Fruit fly (Drosophila melanogaster) whole organism, embryonic: ENCODE results near the gene Eip63E.

ENCODE experiments used
- ATbp ChIP-seq: fragments of 200-800 bp; sonication (Bioruptor generic); optimal IDR thresholded peaks from 2 replicates; lab custom pipeline; 2017; ENCODE audit warnings: missing biosample characterization, mild to moderate bottlenecking, missing genetic modification characterization, missing genetic modification reagents
- Ada2b ChIP-seq: fragments of 200-800 bp; sonication (Bioruptor generic); IDR thresholded peaks from 2 replicates; pipeline ENCODE4 v1.3.6; 2022; ENCODE audit warnings: missing biosample characterization, missing genetic modification characterization
- Atf6 ChIP-seq: fragments of 200-800 bp; sonication (Bioruptor generic); IDR thresholded peaks from 2 replicates; pipeline ENCODE4 v1.3.6; 2022; ENCODE audit warnings: missing biosample characterization, missing genetic modification characterization
- Bdp1 ChIP-seq: fragments of 200-800 bp; sonication (Bioruptor generic); optimal IDR thresholded peaks from 3 replicates; lab custom pipeline; 2016; ENCODE audit warnings: missing biosample characterization, missing genetic modification characterization
- CG10147 ChIP-seq: fragments of 200-800 bp; sonication (Bioruptor generic); optimal IDR thresholded peaks from 2 replicates; lab custom pipeline; 2019; ENCODE audit warnings: missing biosample characterization, mild to moderate bottlenecking, missing genetic modification characterization, moderate library complexity
- CG14014 ChIP-seq: fragments of 200-800 bp; sonication (Bioruptor generic); IDR thresholded peaks from 2 replicates; pipeline ENCODE4 v1.3.6; 2022; ENCODE audit warnings: missing biosample characterization, missing genetic modification characterization
- CG1603 ChIP-seq: fragments of 200-800 bp; sonication (Bioruptor generic); optimal IDR thresholded peaks from 2 replicates; lab custom pipeline; 2019; ENCODE audit warnings: missing biosample characterization, mild to moderate bottlenecking, missing genetic modification characterization, moderate library complexity
- CG2889 ChIP-seq: fragments of 200-800 bp; sonication (Bioruptor generic); IDR thresholded peaks from 3 replicates; pipeline ENCODE4 v1.3.6; 2022; ENCODE audit warnings: missing biosample characterization, missing genetic modification characterization
- CG30403 ChIP-seq: fragments of 200-800 bp; sonication (Bioruptor generic); optimal IDR thresholded peaks from 3 replicates; lab custom pipeline; 2016; ENCODE audit warnings: missing biosample characterization, missing genetic modification characterization
- CG31365 ChIP-seq: fragments of 200-800 bp; sonication (Bioruptor generic); optimal IDR thresholded peaks from 2 replicates; lab custom pipeline; 2018; ENCODE audit warnings: missing biosample characterization, mild to moderate bottlenecking, missing genetic modification characterization
- CG31441 ChIP-seq: fragments of 200-800 bp; sonication (Bioruptor generic); IDR thresholded peaks from 2 replicates; pipeline ENCODE4 v1.3.6; 2022; ENCODE audit warnings: missing biosample characterization, missing genetic modification characterization
- CG3847 ChIP-seq: fragments of 200-800 bp; sonication (Bioruptor generic); IDR thresholded peaks from 2 replicates; pipeline ENCODE4 v1.3.6; 2022; ENCODE audit warnings: missing biosample characterization, missing genetic modification characterization
- CG43689 ChIP-seq: fragments of 200-800 bp; sonication (Bioruptor generic); IDR thresholded peaks from 2 replicates; pipeline ENCODE4 v1.3.6; 2022; ENCODE audit warnings: missing biosample characterization, missing genetic modification characterization
- CG4404 ChIP-seq: fragments of 200-800 bp; sonication (Bioruptor generic); IDR thresholded peaks from 2 replicates; pipeline ENCODE4 v1.3.6; 2022; ENCODE audit warnings: missing biosample characterization, missing genetic modification characterization
- CG5180 ChIP-seq: fragments of 200-800 bp; sonication (Bioruptor generic); optimal IDR thresholded peaks from 3 replicates; lab custom pipeline; 2017; ENCODE audit warnings: missing biosample characterization, missing genetic modification characterization, mild to moderate bottlenecking, moderate library complexity, missing genetic modification reagents
- CG7357 ChIP-seq: fragments of 200-800 bp; sonication (Bioruptor generic); IDR thresholded peaks from 3 replicates; pipeline ENCODE4 v1.3.6; 2022; ENCODE audit warnings: missing biosample characterization, missing genetic modification characterization
- CG7987 ChIP-seq: fragments of 200-800 bp; sonication (Bioruptor generic); optimal IDR thresholded peaks from 2 replicates; lab custom pipeline; 2018; ENCODE audit warnings: missing biosample characterization, mild to moderate bottlenecking, missing genetic modification characterization, moderate library complexity
- CHES-1-like ChIP-seq: fragments of 200-800 bp; sonication (Bioruptor generic); optimal IDR thresholded peaks from 2 replicates; lab custom pipeline; 2016; ENCODE audit warnings: missing biosample characterization, missing genetic modification characterization
- Chrac-16 ChIP-seq: fragments of 200-800 bp; sonication (Bioruptor generic); optimal IDR thresholded peaks from 3 replicates; lab custom pipeline; 2016; ENCODE audit warnings: missing biosample characterization, missing genetic modification characterization
- CkIIα-i1 ChIP-seq: fragments of 200-800 bp; sonication (Bioruptor generic); IDR thresholded peaks from 2 replicates; pipeline ENCODE4 v1.3.6; 2022; ENCODE audit warnings: missing biosample characterization, missing genetic modification characterization
- CoRest ChIP-seq: fragments of 200-800 bp; sonication (Bioruptor generic); optimal IDR thresholded peaks from 3 replicates; lab custom pipeline; 2018; ENCODE audit warnings: missing biosample characterization, mild to moderate bottlenecking, missing genetic modification characterization, moderate library complexity
- Dbx ChIP-seq: fragments of 200-800 bp; sonication (Bioruptor generic); IDR thresholded peaks from 3 replicates; pipeline ENCODE4 v1.3.6; 2022; ENCODE audit warnings: missing biosample characterization, missing genetic modification characterization
- Gsc ChIP-seq: fragments of 200-800 bp; sonication (Bioruptor generic); IDR thresholded peaks from 2 replicates; pipeline ENCODE4 v1.3.6; 2022; ENCODE audit warnings: missing biosample characterization, missing genetic modification characterization
- Hand ChIP-seq: fragments of 200-800 bp; sonication (Bioruptor generic); optimal IDR thresholded peaks from 2 replicates; lab custom pipeline; 2017; ENCODE audit warnings: mild to moderate bottlenecking, missing biosample characterization, missing genetic modification reagents, missing genetic modification characterization
- Hmr ChIP-seq: fragments of 200-800 bp; sonication (Bioruptor generic); optimal IDR thresholded peaks from 3 replicates; lab custom pipeline; 2017; ENCODE audit warnings: mild to moderate bottlenecking, missing biosample characterization, missing genetic modification reagents, missing genetic modification characterization
- Hr39 ChIP-seq: fragments of >200 bp; optimal IDR thresholded peaks from 2 replicates; lab custom pipeline; 2017
- Mes4 ChIP-seq: fragments of 200-800 bp; sonication (Bioruptor generic); optimal IDR thresholded peaks from 2 replicates; lab custom pipeline; 2016; ENCODE audit warnings: missing biosample characterization, missing genetic modification characterization
- NC2α ChIP-seq: fragments of 200-800 bp; sonication (Bioruptor generic); optimal IDR thresholded peaks from 2 replicates; lab custom pipeline; 2016; ENCODE audit warnings: missing biosample characterization, missing genetic modification characterization
- Nf-YB ChIP-seq: fragments of 200-800 bp; sonication (Bioruptor generic); optimal IDR thresholded peaks from 3 replicates; lab custom pipeline; 2019; ENCODE audit warnings: missing biosample characterization, mild to moderate bottlenecking, missing genetic modification characterization, moderate library complexity
- Tbp ChIP-seq: fragments of >200 bp; optimal IDR thresholded peaks from 2 replicates; lab custom pipeline; 2018; ENCODE audit warnings: missing biosample characterization, missing genetic modification characterization
- YL-1 ChIP-seq: fragments of 200-800 bp; sonication (Bioruptor generic); optimal IDR thresholded peaks from 3 replicates; lab custom pipeline; 2017; ENCODE audit warnings: missing biosample characterization, mild to moderate bottlenecking, missing genetic modification characterization
- ase ChIP-seq: fragments of 200-800 bp; sonication (Bioruptor generic); IDR thresholded peaks from 3 replicates; pipeline ENCODE4 v1.3.6; 2022; ENCODE audit warnings: missing biosample characterization, missing genetic modification characterization
- ash1 ChIP-seq: fragments of 200-800 bp; sonication (Bioruptor generic); optimal IDR thresholded peaks from 2 replicates; lab custom pipeline; 2018; ENCODE audit warnings: missing biosample characterization, mild to moderate bottlenecking, missing genetic modification characterization
- bigmax ChIP-seq: fragments of 200-800 bp; sonication (Bioruptor generic); optimal IDR thresholded peaks from 2 replicates; lab custom pipeline; 2018; ENCODE audit warnings: missing biosample characterization, mild to moderate bottlenecking, missing genetic modification characterization
- dm ChIP-seq: fragments of 200-800 bp; sonication (Bioruptor generic); optimal IDR thresholded peaks from 3 replicates; lab custom pipeline; 2016; ENCODE audit warnings: missing biosample characterization, missing genetic modification characterization
- emc ChIP-seq: fragments of 200-800 bp; sonication (Bioruptor generic); optimal IDR thresholded peaks from 2 replicates; lab custom pipeline; 2016; ENCODE audit warnings: missing biosample characterization, missing genetic modification characterization
- exex ChIP-seq: fragments of 200-800 bp; sonication (Bioruptor generic); optimal IDR thresholded peaks from 4 replicates; lab custom pipeline; 2018; ENCODE audit warnings: missing biosample characterization, mild to moderate bottlenecking, missing genetic modification characterization, moderate library complexity
- gem ChIP-seq: fragments of 200-800 bp; sonication (Bioruptor generic); optimal IDR thresholded peaks from 2 replicates; lab custom pipeline; 2019; ENCODE audit warnings: missing biosample characterization, mild to moderate bottlenecking, missing genetic modification characterization, moderate library complexity
- kay ChIP-seq: fragments of 200-800 bp; sonication (Bioruptor generic); optimal IDR thresholded peaks from 2 replicates; lab custom pipeline; 2016; ENCODE audit warnings: missing biosample characterization, missing genetic modification characterization
- lilli ChIP-seq: fragments of 200-800 bp; sonication (Bioruptor generic); optimal IDR thresholded peaks from 3 replicates; lab custom pipeline; 2016; ENCODE audit warnings: missing biosample characterization, missing genetic modification characterization
- nerfin-2 ChIP-seq: fragments of 200-800 bp; sonication (Bioruptor generic); IDR thresholded peaks from 2 replicates; pipeline ENCODE4 v1.3.6; 2022; ENCODE audit warnings: missing biosample characterization, missing genetic modification characterization; ENCODE audit not compliant: partially characterized antibody
- pfk ChIP-seq: fragments of 200-800 bp; sonication (Bioruptor generic); optimal IDR thresholded peaks from 2 replicates; lab custom pipeline; 2018; ENCODE audit warnings: missing biosample characterization, mild to moderate bottlenecking, missing genetic modification characterization, moderate library complexity
- sc ChIP-seq, 3 experiments: fragments of >200 bp in 2 of 3; fragments of 200-800 bp in 1 of 3; sonication (Bioruptor generic) in 1 of 3; optimal IDR thresholded peaks; 2 replicates in 2 of 3; 3 replicates in 1 of 3; lab custom pipeline; 2017; ENCODE audit warnings: mild to moderate bottlenecking in 1 of 3, missing biosample characterization in 1 of 3, missing genetic modification characterization in 1 of 3, missing genetic modification reagents in 1 of 3
- scrt ChIP-seq: fragments of 200-800 bp; sonication (Bioruptor generic); optimal IDR thresholded peaks from 2 replicates; lab custom pipeline; 2018; ENCODE audit warnings: missing biosample characterization, mild to moderate bottlenecking, missing genetic modification characterization, moderate library complexity
- stwl ChIP-seq: fragments of 200-800 bp; sonication (Bioruptor generic); optimal IDR thresholded peaks from 3 replicates; lab custom pipeline; 2018; ENCODE audit warnings: missing biosample characterization, mild to moderate bottlenecking, missing genetic modification characterization, moderate library complexity
- tap ChIP-seq: fragments of 200-800 bp; optimal IDR thresholded peaks from 3 replicates; lab custom pipeline; 2019; ENCODE audit warnings: missing biosample characterization, mild to moderate bottlenecking, missing genetic modification characterization, moderate library complexity
- tup ChIP-seq: fragments of 200-800 bp; sonication (Bioruptor generic); optimal IDR thresholded peaks from 2 replicates; lab custom pipeline; 2016; ENCODE audit warnings: missing biosample characterization, mild to moderate bottlenecking, missing genetic modification characterization, moderate library complexity
- vfl ChIP-seq: fragments of 200-800 bp; sonication (Bioruptor generic); optimal IDR thresholded peaks from 2 replicates; lab custom pipeline; 2016; ENCODE audit warnings: missing biosample characterization, missing genetic modification characterization
- wdn ChIP-seq: fragments of 200-800 bp; sonication (Bioruptor generic); IDR thresholded peaks from 2 replicates; pipeline ENCODE4 v1.3.6; 2022; ENCODE audit warnings: missing biosample characterization, missing genetic modification characterization
- yki ChIP-seq: fragments of >200 bp; optimal IDR thresholded peaks from 3 replicates; lab custom pipeline; 2018
- zen2 ChIP-seq: fragments of 200-800 bp; sonication (Bioruptor generic); IDR thresholded peaks from 3 replicates; pipeline ENCODE4 v1.3.6; 2022; ENCODE audit warnings: missing biosample characterization, missing genetic modification characterization; ENCODE audit not compliant: partially characterized antibody
- zf30C ChIP-seq: fragments of 200-800 bp; sonication (Bioruptor generic); optimal IDR thresholded peaks from 3 replicates; lab custom pipeline; 2018; ENCODE audit warnings: missing biosample characterization, mild to moderate bottlenecking, missing genetic modification characterization

Eip63E gene

DNA sequence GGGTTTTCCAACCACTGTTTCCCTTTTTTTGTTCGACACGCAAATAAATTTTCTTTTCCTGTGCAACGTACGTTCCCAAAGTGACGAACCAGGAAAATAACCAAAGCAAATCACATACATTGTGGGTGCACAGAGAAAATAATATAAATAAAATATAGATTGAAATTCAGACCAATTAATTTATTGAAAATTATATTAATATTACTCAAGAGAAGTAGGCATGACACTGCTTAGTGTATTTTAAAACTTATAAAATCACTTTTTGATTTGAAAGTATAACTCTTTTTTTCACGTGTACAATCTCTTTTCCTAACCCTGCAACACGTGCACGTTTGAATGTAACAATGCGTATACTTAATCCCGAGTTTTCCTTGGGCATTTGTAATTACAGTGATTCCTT lies 19.0 kb upstream of the Eip63E start (continued):
- TF ChIP-seq tup (GFP tag; lab: Kevin White, UChicago) (no peak), zen2 (no peak), CG2889 (GFP tag; lab: Robert Waterston, UW) (no peak), CG43689 (GFP tag; lab: Robert Waterston, UW) (no peak), Nf-YB (GFP tag; lab: Kevin White, UChicago) (no peak), dm (no peak), YL-1 (no peak), kay (no peak), vfl (GFP tag; lab: Kevin White, UChicago) (no peak), Dbx (GFP tag; lab: Robert Waterston, UW) (0 out of 3 replicates have a peak, but pooled peaks have one; percentile 51), gem (tag; lab: Kevin White, UChicago) (peak; percentile 52), CG31365 (tag; lab: Kevin White, UChicago) (no peak), Mes4 (GFP tag; lab: Kevin White, UChicago) (no peak), lilli (no peak), Tbp (GFP tag; lab: Kevin White, UChicago) (no peak), CG14014 (GFP tag; lab: Robert Waterston, UW) (peak; percentile 34; the same call in 1 of the 2 replicates), CG10147 (GFP tag; lab: Kevin White, UChicago) (no peak), NC2α (no peak), Chrac-16 (GFP tag; lab: Kevin White, UChicago) (no peak), CkIIα-i1 (GFP tag; lab: Robert Waterston, UW) (no peak), CG7357 (GFP tag; lab: Robert Waterston, UW) (no peak), exex (tag; lab: Kevin White, UChicago) (no peak), CG3847 (GFP tag; lab: Robert Waterston, UW) (no peak), stwl (no peak), ase (GFP tag; lab: Robert Waterston, UW) (no peak), Hr39 (lab: Kevin White, UChicago) (no peak), Ada2b (peak; percentile 43; the same call in 1 of the 2 replicates), pfk (GFP tag; lab: Kevin White, UChicago) (no peak), CG30403 (GFP tag; lab: Kevin White, UChicago) (no peak), nerfin-2 (GFP tag; lab: Robert Waterston, UW) (no peak), CHES-1-like (GFP tag; lab: Kevin White, UChicago) (no peak), CG7987 (GFP tag; lab: Kevin White, UChicago) (no peak), ash1 (no peak), Hmr (GFP tag; lab: Kevin White, UChicago) (peak; percentile 18), ATbp (GFP tag; lab: Kevin White, UChicago) (no peak), CG4404 (no peak), bigmax (GFP tag; lab: Kevin White, UChicago) (no peak), Atf6 (GFP tag; lab: Robert Waterston, UW) (no peak), scrt (no peak), Gsc (GFP tag; lab: Robert Waterston, UW) (no peak), zf30C (GFP tag; lab: Kevin White, UChicago) (no peak), yki (lab: Kevin White, UChicago) (no peak), wdn (no peak), Bdp1 (GFP tag; lab: Kevin White, UChicago) (no peak), CoRest (tag; lab: Kevin White, UChicago) (no peak), CG5180 (GFP tag; lab: Kevin White, UChicago) (no peak), emc (GFP tag; lab: Kevin White, UChicago) (no peak), tap (tag; lab: Kevin White, UChicago) (no peak), CG31441 (GFP tag; lab: Robert Waterston, UW) (no peak), sc (optimal IDR thresholded peaks at IDR 0.05; lab: Kevin White, UChicago) (no peak), sc (GFP tag; optimal IDR thresholded peaks at IDR 0.05; lab: Kevin White, UChicago) (no peak), CG1603 (tag; lab: Kevin White, UChicago) (no peak), Hand (GFP tag; lab: Kevin White, UChicago) (no peak)
